Worm (Caenorhabditis elegans) whole organism, L2 larva: Measurements from ENCODE around the gene ZK813.7.

Experiments used
- C34F6.9 ChIP-seq: fragments of 150-350 bp; optimal IDR thresholded peaks from 2 replicates; lab custom pipeline; 2014; ENCODE audit warnings: missing biosample characterization, missing genetic modification characterization
- R02D3.7 ChIP-seq: fragments of 150-350 bp; optimal IDR thresholded peaks from 2 replicates; lab custom pipeline; 2014; ENCODE audit warnings: missing biosample characterization, missing genetic modification characterization
- alr-1 ChIP-seq: fragments of 150-350 bp; optimal IDR thresholded peaks from 2 replicates; lab custom pipeline; 2014; ENCODE audit warnings: missing biosample characterization, missing genetic modification characterization
- aly-2 ChIP-seq: fragments of 150-350 bp; optimal IDR thresholded peaks from 2 replicates; lab custom pipeline; 2014; ENCODE audit warnings: missing biosample characterization, missing genetic modification characterization
- ama-1 ChIP-seq: fragments of 150-350 bp; optimal IDR thresholded peaks from 2 replicates; lab custom pipeline; 2018; ENCODE audit warnings: inconsistent platforms
- blmp-1 ChIP-seq: sonication (generic microtip); optimal IDR thresholded peaks from 2 replicates; lab custom pipeline; 2017; ENCODE audit warnings: missing genetic modification characterization, mild to moderate bottlenecking, missing compliant biosample characterization, antibody characterized with exemption, moderate library complexity; ENCODE audit not compliant: insufficient read depth
- ceh-16 ChIP-seq: fragments of 150-350 bp; optimal IDR thresholded peaks from 2 replicates; lab custom pipeline; 2014; ENCODE audit warnings: missing biosample characterization, missing genetic modification characterization
- crh-2 ChIP-seq: sonication (generic microtip); optimal IDR thresholded peaks from 2 replicates; lab custom pipeline; 2017; ENCODE audit warnings: missing biosample characterization, missing genetic modification characterization
- dmd-4 ChIP-seq: sonication (generic microtip); optimal IDR thresholded peaks from 2 replicates; lab custom pipeline; 2017; ENCODE audit warnings: missing biosample characterization, missing genetic modification characterization
- egl-27 ChIP-seq: sonication (generic microtip); optimal IDR thresholded peaks from 3 replicates; lab custom pipeline; 2017; ENCODE audit warnings: missing biosample characterization, missing genetic modification reagents, missing genetic modification characterization
- elt-3 ChIP-seq: sonication (generic microtip); optimal IDR thresholded peaks from 2 replicates; lab custom pipeline; 2017; ENCODE audit warnings: missing biosample characterization, missing genetic modification characterization
- fos-1 ChIP-seq: fragments of 150-350 bp; optimal IDR thresholded peaks from 2 replicates; lab custom pipeline; 2014; ENCODE audit warnings: missing biosample characterization, missing genetic modification characterization
- gmeb-1 ChIP-seq: fragments of 150-350 bp; optimal IDR thresholded peaks from 2 replicates; lab custom pipeline; 2014; ENCODE audit warnings: missing biosample characterization, missing genetic modification characterization
- lin-11 ChIP-seq: fragments of 150-350 bp; sonication (generic microtip); optimal IDR thresholded peaks from 2 replicates; lab custom pipeline; 2014; ENCODE audit warnings: missing biosample characterization, missing genetic modification characterization, inconsistent platforms, mixed read lengths
- lsy-2 ChIP-seq, 2 experiments: fragments of 150-350 bp in 1 of 2; sonication (generic microtip) in 1 of 2; optimal IDR thresholded peaks; 2 replicates each; lab custom pipeline; 2014 to 2017; ENCODE audit warnings: missing biosample characterization in 2 of 2, missing genetic modification characterization in 2 of 2
- mbf-1 ChIP-seq: sonication (generic microtip); optimal IDR thresholded peaks from 2 replicates; lab custom pipeline; 2017; ENCODE audit warnings: missing biosample characterization, missing genetic modification characterization
- nhr-12 ChIP-seq: fragments of 150-350 bp; optimal IDR thresholded peaks from 2 replicates; lab custom pipeline; 2014; ENCODE audit warnings: missing biosample characterization, missing genetic modification characterization
- nhr-129 ChIP-seq: fragments of 150-350 bp; optimal IDR thresholded peaks from 2 replicates; lab custom pipeline; 2014; ENCODE audit warnings: missing biosample characterization, missing genetic modification characterization
- nhr-21 ChIP-seq: fragments of 150-350 bp; optimal IDR thresholded peaks from 2 replicates; lab custom pipeline; 2014; ENCODE audit warnings: missing biosample characterization, missing genetic modification characterization
- nhr-23 ChIP-seq: fragments of 150-350 bp; optimal IDR thresholded peaks from 2 replicates; lab custom pipeline; 2014; ENCODE audit warnings: missing biosample characterization, missing genetic modification reagents, missing genetic modification characterization
- nhr-237 ChIP-seq: fragments of 150-350 bp; optimal IDR thresholded peaks from 2 replicates; lab custom pipeline; 2014; ENCODE audit warnings: missing biosample characterization, missing genetic modification characterization
- nhr-25 ChIP-seq: fragments of 150-350 bp; sonication (generic microtip); optimal IDR thresholded peaks from 3 replicates; lab custom pipeline; 2014; ENCODE audit warnings: missing biosample characterization, missing genetic modification characterization
- nhr-6 ChIP-seq: fragments of 150-350 bp; optimal IDR thresholded peaks from 2 replicates; lab custom pipeline; 2014; ENCODE audit warnings: missing biosample characterization, missing genetic modification characterization
- skn-1 ChIP-seq: sonication (generic microtip); optimal IDR thresholded peaks from 2 replicates; lab custom pipeline; 2017; ENCODE audit warnings: missing biosample characterization, missing genetic modification characterization
- sma-3 ChIP-seq: sonication (generic microtip); optimal IDR thresholded peaks from 2 replicates; lab custom pipeline; 2016; ENCODE audit warnings: missing genetic modification reagents, missing genetic modification characterization, missing compliant biosample characterization
- sma-9 ChIP-seq, 2 experiments: fragments of 150-350 bp in 1 of 2; sonication (generic microtip) in 1 of 2; optimal IDR thresholded peaks; 2 replicates each; lab custom pipeline; 2014 to 2016; ENCODE audit warnings: missing genetic modification characterization in 2 of 2, mild to moderate bottlenecking in 1 of 2, missing biosample characterization in 1 of 2, missing compliant biosample characterization in 1 of 2, missing genetic modification reagents in 1 of 2, moderate library complexity in 1 of 2
- snpc-4 ChIP-seq: fragments of 150-350 bp; optimal IDR thresholded peaks from 2 replicates; lab custom pipeline; 2014; ENCODE audit warnings: missing biosample characterization, missing genetic modification characterization
- unc-39 ChIP-seq: fragments of 150-350 bp; optimal IDR thresholded peaks from 2 replicates; lab custom pipeline; 2014; ENCODE audit warnings: missing biosample characterization, missing genetic modification characterization
- unc-55 ChIP-seq: fragments of 150-350 bp; sonication (generic microtip); optimal IDR thresholded peaks from 3 replicates; lab custom pipeline; 2014; ENCODE audit warnings: missing biosample characterization, missing genetic modification reagents, missing genetic modification characterization
- unc-62 ChIP-seq: fragments of 150-350 bp; optimal IDR thresholded peaks from 2 replicates; lab custom pipeline; 2014; ENCODE audit warnings: missing biosample characterization, missing genetic modification reagents, missing genetic modification characterization
- zag-1 ChIP-seq: fragments of 150-350 bp; optimal IDR thresholded peaks from 2 replicates; lab custom pipeline; 2014; ENCODE audit warnings: missing biosample characterization, missing genetic modification characterization
- ztf-1 ChIP-seq: fragments of 200-800 bp; sonication (Bioruptor generic); conservative IDR thresholded peaks from 2 replicates; pipeline ENCODE4 v1.3.6; 2022; ENCODE audit warnings: missing genetic modification characterization, missing compliant biosample characterization
- ztf-11 ChIP-seq: sonication (generic microtip); optimal IDR thresholded peaks from 2 replicates; lab custom pipeline; 2017; ENCODE audit warnings: missing biosample characterization, missing genetic modification characterization
- ztf-4 ChIP-seq: fragments of 150-350 bp; optimal IDR thresholded peaks from 2 replicates; lab custom pipeline; 2014; ENCODE audit warnings: missing biosample characterization, missing genetic modification characterization

Gene ZK813.7

ce11 chrX:3462086-3462485, 17.5 kb downstream of the ZK813.7 start:
- TF ChIP-seq R02D3.7 (tag; lab: Kevin White, UChicago) (no peak), nhr-23 (no peak), mbf-1 (tag; lab: Kevin White, UChicago) (no peak), ceh-16 (tag; lab: Kevin White, UChicago) (no peak), unc-62 (GFP tag; lab: Kevin White, UChicago) (no peak), ztf-4 (no peak), lsy-2 (tag; optimal IDR thresholded peaks at IDR 0.05; lab: Kevin White, UChicago) (no peak), sma-9 (GFP tag; optimal IDR thresholded peaks at IDR 0.05; lab: Kevin White, UChicago) (no peak), sma-9 (tag; optimal IDR thresholded peaks at IDR 0.05; lab: Kevin White, UChicago) (no peak), snpc-4 (tag; lab: Kevin White, UChicago) (no peak), nhr-129 (tag; lab: Kevin White, UChicago) (no peak), nhr-25 (no peak), elt-3 (tag; lab: Kevin White, UChicago) (no peak), gmeb-1 (tag; lab: Kevin White, UChicago) (no peak), zag-1 (no peak), fos-1 (tag; lab: Kevin White, UChicago) (no peak), nhr-237 (tag; lab: Kevin White, UChicago) (no peak), nhr-12 (tag; lab: Kevin White, UChicago) (no peak), ztf-1 (no peak), unc-55 (GFP tag; lab: Kevin White, UChicago) (no peak)
- TF ChIP-seq, all 48 proteins: peak for 0

ce11 chrX:3463875-3464274, 19.3 kb downstream of the ZK813.7 start:
- TF ChIP-seq nhr-6 (tag; lab: Kevin White, UChicago) (no peak), egl-27 (no peak)

ce11 chrX:3464309-3465038, 19.9 kb downstream of the ZK813.7 start:
- TF ChIP-seq ama-1 (no peak), unc-55 (GFP tag; lab: Kevin White, UChicago) (peak; percentile 70), crh-2 (no peak), zag-1 (peak; percentile 38), lsy-2 (tag; optimal IDR thresholded peaks at IDR 0.05; lab: Kevin White, UChicago) (no peak)

- no peak for TF ChIP-seq skn-1
These were observed 21.2 kb downstream of the ZK813.7 start, which contains the start of the genes ZK377.15 and sax-3 for ce11 chrX:3465785-3466184. Gene ZK377.15 (minus strand): TSS chrX:3465885. Gene sax-3 (minus strand): TSS chrX:3465927.

ce11 chrX:3467004-3467761, 22.6 kb downstream of the ZK813.7 start:
- TF ChIP-seq ama-1 (no peak), nhr-6 (tag; lab: Kevin White, UChicago) (no peak), ztf-1 (no peak), gmeb-1 (tag; lab: Kevin White, UChicago) (no peak), unc-55 (GFP tag; lab: Kevin White, UChicago) (peak; percentile 28), blmp-1 (tag; lab: Kevin White, UChicago) (no peak), zag-1 (no peak), lin-11 (tag; lab: Kevin White, UChicago) (no peak), ztf-11 (tag; lab: Kevin White, UChicago) (no peak)

- no peak for TF ChIP-seq unc-39 (tag; lab: Kevin White, UChicago)
- no peak for TF ChIP-seq nhr-23
- no peak for TF ChIP-seq aly-2 (tag; lab: Kevin White, UChicago)
- TF ChIP-seq alr-1 (tag; lab: Kevin White, UChicago): no peak
- no peak for TF ChIP-seq dmd-4 (tag; lab: Kevin White, UChicago)
- no peak for TF ChIP-seq snpc-4 (tag; lab: Kevin White, UChicago)
- TF ChIP-seq C34F6.9: no peak
- no peak for TF ChIP-seq nhr-12 (tag; lab: Kevin White, UChicago)
- TF ChIP-seq ztf-11 (tag; lab: Kevin White, UChicago): no peak
- TF ChIP-seq crh-2: no peak
- no peak for TF ChIP-seq ztf-1
- no peak for TF ChIP-seq nhr-21 (tag; lab: Kevin White, UChicago)
- TF ChIP-seq sma-3 (GFP tag; lab: Kevin White, UChicago): no peak
These were observed 23.3 kb downstream of the ZK813.7 start for ce11 chrX:3467958-3468357.
